Fruit fly (Drosophila melanogaster): Measurements from ENCODE around the gene Dyro.

dm6 chr3L:11318532-11319170 is 22.9 kb upstream of the Dyro start:
- peak; percentile 66 for TF ChIP-seq CG2875 (GFP tag; optimal IDR thresholded peaks at IDR 0.05)
- TF ChIP-seq HLH54F (GFP tag; optimal IDR thresholded peaks at IDR 0.05), result peak; percentile 79
- no peak for TF ChIP-seq unc-4 (GFP tag; IDR thresholded peaks at IDR 0.05; ENCODE audit: partially characterized antibody)
- peak; percentile 79 for TF ChIP-seq CG14050 (GFP tag; IDR thresholded peaks at IDR 0.05)
- peak; percentile 77 for TF ChIP-seq ssp (GFP tag; IDR thresholded peaks at IDR 0.05)
- peak; percentile 66 for TF ChIP-seq fu2 (GFP tag; optimal IDR thresholded peaks at IDR 0.05)
- TF ChIP-seq trem (tag; optimal IDR thresholded peaks at IDR 0.05), result peak; percentile 79
- TF ChIP-seq her (GFP tag; optimal IDR thresholded peaks at IDR 0.05), result peak; percentile 52
- TF ChIP-seq CG10543 (GFP tag; optimal IDR thresholded peaks at IDR 0.05), result peak; percentile 16
- TF ChIP-seq lbe (GFP tag; optimal IDR thresholded peaks at IDR 0.05), result peak; percentile 74
- TF ChIP-seq onecut (GFP tag; IDR thresholded peaks at IDR 0.05), result peak; percentile 86
- peak; percentile 78 for TF ChIP-seq Atf3 (GFP tag; optimal IDR thresholded peaks at IDR 0.05)
- TF ChIP-seq bab2 (GFP tag; optimal IDR thresholded peaks at IDR 0.05), result peak; percentile 86
- peak; percentile 22 for TF ChIP-seq grn (GFP tag; optimal IDR thresholded peaks at IDR 0.05)

Measured in whole organism, embryonic.